Worm (Caenorhabditis elegans) whole organism, young adult: ENCODE data around the gene dgk-1.

Experiments used
- D2030.7 ChIP-seq: fragments of 200-800 bp; sonication (Bioruptor generic); IDR thresholded peaks from 2 replicates; pipeline ENCODE4 v1.3.6; 2022; ENCODE audit warnings: missing genetic modification reagents, missing genetic modification characterization, missing compliant biosample characterization
- F33H1.4 ChIP-seq: fragments of 200-800 bp; sonication (Bioruptor generic); IDR thresholded peaks from 2 replicates; pipeline ENCODE4 v1.3.6; 2022; ENCODE audit warnings: missing genetic modification reagents, missing genetic modification characterization, missing compliant biosample characterization
- T26A5.8 ChIP-seq: sonication (generic microtip); optimal IDR thresholded peaks from 2 replicates; lab custom pipeline; 2016; ENCODE audit warnings: missing genetic modification characterization, missing compliant biosample characterization
- Y56A3A.18 ChIP-seq: fragments of 200-800 bp; sonication (Bioruptor generic); IDR thresholded peaks from 2 replicates; pipeline ENCODE4 v1.3.6; 2022; ENCODE audit warnings: missing genetic modification reagents, missing genetic modification characterization, missing compliant biosample characterization
- Y95B8A.8 ChIP-seq: fragments of 200-800 bp; sonication (Bioruptor generic); IDR thresholded peaks from 2 replicates; pipeline ENCODE4 v1.3.6; 2022; ENCODE audit warnings: missing genetic modification reagents, missing genetic modification characterization, missing compliant biosample characterization
- ZK185.1 ChIP-seq: sonication (generic microtip); optimal IDR thresholded peaks from 2 replicates; lab custom pipeline; 2016; ENCODE audit warnings: mild to moderate bottlenecking, missing genetic modification characterization, missing compliant biosample characterization; ENCODE audit not compliant: poor library complexity, severe bottlenecking
- cebp-1 ChIP-seq, 2 experiments: fragments of 200-800 bp in 1 of 2; sonication (Bioruptor generic) in 1 of 2; sonication (generic microtip) in 1 of 2; IDR thresholded peaks in 1 of 2; optimal IDR thresholded peaks in 1 of 2; 2 replicates each; pipeline versions ENCODE4 v1.3.6 to Lab custom; 2017 to 2022; ENCODE audit warnings: missing compliant biosample characterization in 2 of 2, missing genetic modification characterization in 2 of 2, mild to moderate bottlenecking in 1 of 2, missing genetic modification reagents in 1 of 2, moderate library complexity in 1 of 2
- ceh-58 ChIP-seq: fragments of 200-800 bp; sonication (Bioruptor generic); IDR thresholded peaks from 2 replicates; pipeline ENCODE4 v1.3.6; 2022; ENCODE audit warnings: missing genetic modification characterization, missing compliant biosample characterization
- ceh-91 ChIP-seq: fragments of 200-800 bp; sonication (Bioruptor generic); IDR thresholded peaks from 2 replicates; pipeline ENCODE4 v1.3.6; 2022; ENCODE audit warnings: missing genetic modification reagents, missing genetic modification characterization, missing compliant biosample characterization
- egrh-3 ChIP-seq: fragments of 200-800 bp; sonication (Bioruptor generic); IDR thresholded peaks from 2 replicates; pipeline ENCODE4 v1.3.6; 2022; ENCODE audit warnings: missing genetic modification reagents, missing genetic modification characterization, missing compliant biosample characterization
- ekl-4 ChIP-seq: fragments of 200-800 bp; sonication (Bioruptor generic); IDR thresholded peaks from 2 replicates; pipeline ENCODE4 v1.3.6; 2022; ENCODE audit warnings: missing genetic modification reagents, missing genetic modification characterization, missing compliant biosample characterization
- hmg-1.2 ChIP-seq: fragments of 200-800 bp; sonication (Bioruptor generic); IDR thresholded peaks from 2 replicates; pipeline ENCODE4 v1.3.6; 2022; ENCODE audit warnings: missing genetic modification reagents, missing genetic modification characterization, missing compliant biosample characterization
- hsf-1 ChIP-seq: fragments of 200-800 bp; sonication (Bioruptor generic); IDR thresholded peaks from 2 replicates; pipeline ENCODE4 v1.3.6; 2022; ENCODE audit warnings: missing genetic modification reagents, missing genetic modification characterization, missing compliant biosample characterization
- lin-54 ChIP-seq: fragments of 200-800 bp; sonication (Bioruptor generic); optimal IDR thresholded peaks from 2 replicates; lab custom pipeline; 2018; ENCODE audit warnings: mild to moderate bottlenecking, missing genetic modification characterization, missing compliant biosample characterization
- madf-10 ChIP-seq: sonication (generic microtip); optimal IDR thresholded peaks from 2 replicates; lab custom pipeline; 2016; ENCODE audit warnings: mild to moderate bottlenecking, missing genetic modification characterization, missing compliant biosample characterization
- madf-3 ChIP-seq: fragments of 200-800 bp; sonication (Bioruptor generic); IDR thresholded peaks from 2 replicates; pipeline ENCODE4 v1.3.6; 2022; ENCODE audit warnings: missing genetic modification reagents, missing genetic modification characterization, missing compliant biosample characterization
- nfya-2 ChIP-seq: fragments of 200-800 bp; sonication (Bioruptor generic); IDR thresholded peaks from 2 replicates; pipeline ENCODE4 v1.3.6; 2022; ENCODE audit warnings: missing genetic modification reagents, missing genetic modification characterization, missing compliant biosample characterization
- nfyb-1 ChIP-seq: fragments of 200-800 bp; sonication (Bioruptor generic); IDR thresholded peaks from 2 replicates; pipeline ENCODE4 v1.3.6; 2022; ENCODE audit warnings: missing genetic modification reagents, missing genetic modification characterization, missing compliant biosample characterization
- nhr-179 ChIP-seq: sonication (generic microtip); optimal IDR thresholded peaks from 2 replicates; lab custom pipeline; 2016; ENCODE audit warnings: mild to moderate bottlenecking, missing genetic modification characterization, missing compliant biosample characterization
- nhr-80 ChIP-seq: sonication (generic microtip); optimal IDR thresholded peaks from 2 replicates; lab custom pipeline; 2016; ENCODE audit warnings: missing genetic modification characterization, missing compliant biosample characterization
- nhr-90 ChIP-seq: sonication (generic microtip); optimal IDR thresholded peaks from 2 replicates; lab custom pipeline; 2016; ENCODE audit warnings: missing genotype, mild to moderate bottlenecking, missing genetic modification characterization, missing compliant biosample characterization
- repo-1 ChIP-seq: sonication (generic microtip); optimal IDR thresholded peaks from 2 replicates; lab custom pipeline; 2017; ENCODE audit warnings: mild to moderate bottlenecking, missing genetic modification characterization, missing compliant biosample characterization
- sdz-38 ChIP-seq: sonication (generic microtip); optimal IDR thresholded peaks from 2 replicates; lab custom pipeline; 2016; ENCODE audit warnings: missing genotype, missing genetic modification characterization, missing compliant biosample characterization
- sea-2 ChIP-seq: fragments of 200-800 bp; sonication (Bioruptor generic); IDR thresholded peaks from 2 replicates; pipeline ENCODE4 v1.3.6; 2022; ENCODE audit warnings: missing genetic modification characterization, missing compliant biosample characterization
- snpc-3.4 ChIP-seq: sonication (generic microtip); optimal IDR thresholded peaks from 2 replicates; lab custom pipeline; 2017; ENCODE audit warnings: missing genetic modification characterization, mild to moderate bottlenecking, missing compliant biosample characterization, antibody characterized with exemption, moderate library complexity, missing genotype, missing genetic modification reagents
- snpc-4 ChIP-seq, 5 experiments: fragments of 150-350 bp in 1 of 5; sonication (generic microtip) in 4 of 5; optimal IDR thresholded peaks; 2 replicates each; lab custom pipeline; 2014 to 2018; ENCODE audit warnings: missing genetic modification characterization in 5 of 5, missing biosample characterization in 3 of 5, antibody characterized with exemption in 2 of 5, mild to moderate bottlenecking in 2 of 5, missing compliant biosample characterization in 2 of 5, missing genotype in 2 of 5, moderate library complexity in 2 of 5, missing genetic modification reagents in 1 of 5
- ztf-28 ChIP-seq: fragments of 200-800 bp; sonication (Bioruptor generic); IDR thresholded peaks from 2 replicates; pipeline ENCODE4 v1.3.6; 2022; ENCODE audit warnings: missing genetic modification reagents, missing genetic modification characterization, missing compliant biosample characterization
- ztf-6 ChIP-seq: fragments of 200-800 bp; sonication (Bioruptor generic); IDR thresholded peaks from 2 replicates; pipeline ENCODE4 v1.3.6; 2022; ENCODE audit warnings: missing genetic modification reagents, missing genetic modification characterization, missing compliant biosample characterization

Gene dgk-1

ce11 chrX:945669-946068, 45.6 kb downstream of the dgk-1 start (continued):
- TF ChIP-seq ekl-4 (GFP tag; lab: Robert Waterston, UW) (no peak), egrh-3 (no peak), ZK185.1 (tag; lab: Kevin White, UChicago) (no peak), lin-54 (GFP tag; lab: Kevin White, UChicago) (no peak), ztf-6 (no peak), T26A5.8 (tag; lab: Kevin White, UChicago) (no peak), cebp-1 (GFP tag; IDR thresholded peaks at IDR 0.05; lab: Robert Waterston, UW) (peak; percentile 21; the same call in 1 of the 2 replicates), cebp-1 (tag; optimal IDR thresholded peaks at IDR 0.05; lab: Kevin White, UChicago) (peak; percentile 37), snpc-3.4 (tag; lab: Kevin White, UChicago) (no peak), madf-10 (no peak), nfya-2 (no peak), nhr-90 (tag; lab: Kevin White, UChicago) (no peak), madf-3 (GFP tag; lab: Robert Waterston, UW) (no peak), nhr-179 (no peak), sdz-38 (no peak)

- TF ChIP-seq hsf-1 (GFP tag; lab: Robert Waterston, UW) = peak; percentile 53; the same call in 1 of the 2 replicates
- TF ChIP-seq ceh-58 (GFP tag; lab: Robert Waterston, UW) = 0 out of 2 replicates have a peak, but pooled peaks have one; percentile 34
- TF ChIP-seq D2030.7 (GFP tag; lab: Robert Waterston, UW) = 0 out of 2 replicates have a peak, but pooled peaks have one; percentile 8
- TF ChIP-seq F33H1.4 (GFP tag; lab: Robert Waterston, UW) = peak; percentile 40; the same call in 1 of the 2 replicates
- 0 out of 2 replicates have a peak, but pooled peaks have one; percentile 48 for TF ChIP-seq Y56A3A.18
- peak; percentile 57; the same call in 1 of the 2 replicates for TF ChIP-seq nfyb-1 (GFP tag; lab: Robert Waterston, UW)
- peak; percentile 83; the same call in 1 of the 2 replicates for TF ChIP-seq madf-3 (GFP tag; lab: Robert Waterston, UW)
- TF ChIP-seq Y95B8A.8 (GFP tag; lab: Robert Waterston, UW) = 0 out of 2 replicates have a peak, but pooled peaks have one; percentile 46
- TF ChIP-seq, all 124 proteins: peak for 8; not testable (repeated sequence) for 116
Observed at ce11 chrX:943698-944097, 47.6 kb downstream of the dgk-1 start.

- TF ChIP-seq ztf-28 (GFP tag; lab: Robert Waterston, UW) (no peak), nhr-80 (tag; lab: Kevin White, UChicago) (peak; percentile 70)
Observed at ce11 chrX:938269-938883, 52.9 kb downstream of the dgk-1 start, which contains the start of gene F53H8.3. Gene F53H8.3, plus strand, starts transcription at chrX:938543.

ce11 chrX:936013-936412, 55.2 kb downstream of the dgk-1 start:
- no peak for TF ChIP-seq sea-2 (GFP tag; lab: Robert Waterston, UW)
- no peak for TF ChIP-seq ceh-91 (GFP tag; lab: Robert Waterston, UW)
- no peak for TF ChIP-seq repo-1 (tag; lab: Kevin White, UChicago)
- peak; percentile 47; the same call in 1 of the 2 replicates for TF ChIP-seq hmg-1.2 (GFP tag; lab: Robert Waterston, UW)
- TF ChIP-seq snpc-4 (GFP tag; optimal IDR thresholded peaks at IDR 0.05; lab: Kevin White, UChicago) = no peak
- peak in 3 of 4 experiments; percentile 56 to 93 (median 92) for TF ChIP-seq snpc-4 (tag; optimal IDR thresholded peaks at IDR 0.05; lab: Kevin White, UChicago)
